Worm (Caenorhabditis elegans) whole organism, young adult: ENCODE data around the gene K12H4.6.

Experiments used
- attf-5 ChIP-seq: fragments of 200-800 bp; sonication (Bioruptor generic); optimal IDR thresholded peaks from 2 replicates; lab custom pipeline; 2018; ENCODE audit warnings: mild to moderate bottlenecking, missing genetic modification characterization, missing compliant biosample characterization
- egrh-3 ChIP-seq: fragments of 200-800 bp; sonication (Bioruptor generic); IDR thresholded peaks from 2 replicates; pipeline ENCODE4 v1.3.6; 2022; ENCODE audit warnings: missing genetic modification reagents, missing genetic modification characterization, missing compliant biosample characterization
- hrde-1 ChIP-seq: sonication (generic microtip); optimal IDR thresholded peaks from 2 replicates; lab custom pipeline; 2016; ENCODE audit warnings: missing genetic modification characterization, mild to moderate bottlenecking, missing compliant biosample characterization, moderate library complexity, missing genotype, missing genetic modification reagents, borderline replicate concordance
- lir-1 ChIP-seq: fragments of 200-800 bp; sonication (Bioruptor generic); conservative IDR thresholded peaks from 2 replicates; pipeline ENCODE4 v1.3.6; 2022; ENCODE audit warnings: missing genetic modification reagents, missing genetic modification characterization, missing compliant biosample characterization
- nhr-90 ChIP-seq: sonication (generic microtip); optimal IDR thresholded peaks from 2 replicates; lab custom pipeline; 2016; ENCODE audit warnings: missing genotype, mild to moderate bottlenecking, missing genetic modification characterization, missing compliant biosample characterization
- ztf-28 ChIP-seq: fragments of 200-800 bp; sonication (Bioruptor generic); IDR thresholded peaks from 2 replicates; pipeline ENCODE4 v1.3.6; 2022; ENCODE audit warnings: missing genetic modification reagents, missing genetic modification characterization, missing compliant biosample characterization

ce11 chrIII:8036497-8036896 lies 6.2 kb downstream of the K12H4.6 start:
- TF ChIP-seq ztf-28 (GFP tag; lab: Robert Waterston, UW): no peak
- TF ChIP-seq nhr-90 (tag; lab: Kevin White, UChicago): no peak
- no peak for TF ChIP-seq attf-5 (GFP tag; lab: Kevin White, UChicago)
- no peak for TF ChIP-seq lir-1
- TF ChIP-seq hrde-1 (tag; lab: Kevin White, UChicago): no peak
- TF ChIP-seq egrh-3 (GFP tag; lab: Robert Waterston, UW): no peak
